Fruit fly (Drosophila melanogaster): ENCODE data around the gene hyx.

Gene hyx

DNA sequence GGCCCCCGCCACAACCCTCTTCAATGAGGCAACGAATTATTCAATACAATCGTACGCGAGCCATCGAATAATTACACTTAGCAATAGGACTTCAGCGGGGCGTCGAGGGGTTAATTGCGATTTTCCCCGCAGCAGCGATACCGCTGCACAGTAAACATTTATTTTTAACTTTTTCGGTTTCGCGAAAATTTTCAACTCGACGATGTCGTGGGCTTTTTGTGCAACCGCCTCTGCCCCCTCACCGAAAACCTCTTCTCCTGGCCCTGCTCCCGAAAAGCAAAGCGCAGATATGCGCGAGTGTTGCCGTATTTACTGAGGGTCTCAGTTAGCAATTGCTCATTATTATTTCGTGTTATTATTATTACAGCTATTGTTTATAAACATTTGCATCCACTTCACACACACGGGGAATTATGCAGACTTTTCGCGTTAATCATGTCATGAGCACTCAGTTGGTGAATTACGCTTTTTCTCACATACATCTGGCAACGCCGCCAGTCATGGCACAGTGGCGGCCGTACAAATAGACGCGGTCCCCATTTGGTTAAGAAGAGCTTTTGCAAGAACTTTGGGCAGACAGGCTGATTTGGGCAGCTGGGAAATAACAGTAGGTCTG, 24.7 kb upstream of the hyx start (continued):
- TF ChIP-seq schlank (tag; optimal IDR thresholded peaks at IDR 0.05) (no peak), Mes4 (GFP tag; optimal IDR thresholded peaks at IDR 0.05) (peak; percentile 64), CG13287 (GFP tag; IDR thresholded peaks at IDR 0.05; ENCODE audit: partially characterized antibody) (no peak), CrebB (tag; optimal IDR thresholded peaks at IDR 0.05) (peak; percentile 24), CG15601 (tag; optimal IDR thresholded peaks at IDR 0.05) (peak; percentile 28), CG13894 (tag; optimal IDR thresholded peaks at IDR 0.05) (no peak), CG4404 (GFP tag; IDR thresholded peaks at IDR 0.05) (0 out of 2 replicates have a peak, but pooled peaks have one; percentile 17), CG9727 (GFP tag; optimal IDR thresholded peaks at IDR 0.05) (peak; percentile 26), tio (GFP tag; optimal IDR thresholded peaks at IDR 0.05) (no peak), ato (GFP tag; IDR thresholded peaks at IDR 0.05; ENCODE audit: partially characterized antibody) (no peak), ci (GFP tag; IDR thresholded peaks at IDR 0.05) (peak; percentile 72), CG14667 (GFP tag; IDR thresholded peaks at IDR 0.05) (no peak), CG12236 (GFP tag; optimal IDR thresholded peaks at IDR 0.05) (peak; percentile 0), CG30403 (GFP tag; optimal IDR thresholded peaks at IDR 0.05) (peak; percentile 50), Dip3 (GFP tag; optimal IDR thresholded peaks at IDR 0.05) (peak; percentile 58), crc (GFP tag; optimal IDR thresholded peaks at IDR 0.05) (peak; percentile 34), Gug (GFP tag; IDR thresholded peaks at IDR 0.05) (peak; percentile 31; the same call in 1 of the 4 replicates), Blimp-1 (GFP tag; optimal IDR thresholded peaks at IDR 0.05) (no peak), CG3838 (GFP tag; optimal IDR thresholded peaks at IDR 0.05) (no peak), fru (optimal IDR thresholded peaks at IDR 0.05) (no peak), ATbp (GFP tag; optimal IDR thresholded peaks at IDR 0.05) (no peak), aop (GFP tag; IDR thresholded peaks at IDR 0.05) (no peak), sens (GFP tag) (peak; percentile 93), shn (GFP tag; optimal IDR thresholded peaks at IDR 0.05) (peak; percentile 72), usp (GFP tag; optimal IDR thresholded peaks at IDR 0.05) (no peak), CG9609 (GFP tag; optimal IDR thresholded peaks at IDR 0.05) (peak; percentile 72), Trl (optimal IDR thresholded peaks at IDR 0.05) (peak in 1 of 2 experiments; percentile 38), Trl (GFP tag; optimal IDR thresholded peaks at IDR 0.05) (peak; percentile 67), CG8478 (optimal IDR thresholded peaks at IDR 0.05) (no peak), ind (GFP tag; optimal IDR thresholded peaks at IDR 0.05) (no peak), Ptx1 (GFP tag; IDR thresholded peaks at IDR 0.05) (peak; percentile 30; the same call in 1 of the 2 replicates), CG13624 (GFP tag; optimal IDR thresholded peaks at IDR 0.05) (peak; percentile 80), Dek (tag; optimal IDR thresholded peaks at IDR 0.05) (peak; percentile 52), CG4282 (GFP tag; optimal IDR thresholded peaks at IDR 0.05) (no peak), sqz (GFP tag; optimal IDR thresholded peaks at IDR 0.05) (no peak), fd102C (GFP tag; optimal IDR thresholded peaks at IDR 0.05) (no peak), MESR4 (GFP tag; optimal IDR thresholded peaks at IDR 0.05) (peak; percentile 71), CG3726 (GFP tag; IDR thresholded peaks at IDR 0.05) (no peak), CG15011 (GFP tag; optimal IDR thresholded peaks at IDR 0.05) (no peak), CG6854 (GFP tag; optimal IDR thresholded peaks at IDR 0.05) (no peak), CG15696 (tag; optimal IDR thresholded peaks at IDR 0.05) (no peak), zen2 (GFP tag; IDR thresholded peaks at IDR 0.05; ENCODE audit: partially characterized antibody) (no peak), CG8281 (tag; optimal IDR thresholded peaks at IDR 0.05) (no peak), H15 (GFP tag; IDR thresholded peaks at IDR 0.05) (0 out of 3 replicates have a peak, but pooled peaks have one; percentile 37), Atf-2 (GFP tag; optimal IDR thresholded peaks at IDR 0.05) (peak; percentile 22), Asciz (GFP tag; optimal IDR thresholded peaks at IDR 0.05) (no peak), CG17186 (GFP tag; optimal IDR thresholded peaks at IDR 0.05) (peak; percentile 35), CG30020 (tag; optimal IDR thresholded peaks at IDR 0.05) (peak; percentile 16), CG6791 (GFP tag; IDR thresholded peaks at IDR 0.05; ENCODE audit: partially characterized antibody) (no peak), emc (GFP tag; optimal IDR thresholded peaks at IDR 0.05) (no peak), peb (GFP tag; IDR thresholded peaks at IDR 0.05) (0 out of 2 replicates have a peak, but pooled peaks have one; percentile 6)
